Fruit fly (Drosophila melanogaster): ENCODE measurements around the gene yata.

yata gene

DNA sequence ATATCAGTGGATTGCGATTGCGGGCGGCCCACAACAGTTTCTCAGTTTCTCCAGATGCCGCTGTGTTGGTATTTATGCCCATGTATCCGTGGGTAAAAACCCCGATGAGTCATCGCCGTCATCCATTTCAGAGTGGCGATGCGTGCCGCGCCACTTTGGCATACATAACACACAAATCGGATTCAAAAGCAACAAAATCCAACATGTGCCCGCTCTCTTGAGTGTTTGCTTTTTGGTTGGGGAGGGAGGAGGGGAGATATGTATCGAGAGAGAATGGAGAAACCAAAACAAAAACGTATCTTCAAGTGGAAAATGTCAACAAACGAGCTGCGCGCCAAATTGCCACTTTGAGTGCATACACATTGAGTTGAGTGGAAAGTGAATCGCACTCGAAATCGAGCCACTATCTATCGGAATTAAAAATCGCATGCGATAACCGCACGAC lies 22.6 kb downstream of the yata start (continued):
- TF ChIP-seq CG18476 (GFP tag; optimal IDR thresholded peaks at IDR 0.05) (no peak), CG1233 (GFP tag; optimal IDR thresholded peaks at IDR 0.05) (no peak), CG12942 (GFP tag; optimal IDR thresholded peaks at IDR 0.05) (no peak), ems (GFP tag; optimal IDR thresholded peaks at IDR 0.05) (no peak), ssp (GFP tag; IDR thresholded peaks at IDR 0.05) (no peak), luna (GFP tag; optimal IDR thresholded peaks at IDR 0.05) (no peak), CG17802 (tag; optimal IDR thresholded peaks at IDR 0.05) (no peak), Sry-β (GFP tag; optimal IDR thresholded peaks at IDR 0.05) (no peak), nom (GFP tag; optimal IDR thresholded peaks at IDR 0.05) (no peak), NfI (GFP tag; optimal IDR thresholded peaks at IDR 0.05) (no peak), dysf (GFP tag; IDR thresholded peaks at IDR 0.05) (no peak), CG2202 (tag; optimal IDR thresholded peaks at IDR 0.05) (peak; percentile 13), h (optimal IDR thresholded peaks at IDR 0.05) (no peak), dimm (GFP tag; IDR thresholded peaks at IDR 0.05) (no peak), bbx (GFP tag; IDR thresholded peaks at IDR 0.05; ENCODE audit: partially characterized antibody) (peak; percentile 80), CG10274 (GFP tag; optimal IDR thresholded peaks at IDR 0.05) (no peak), eve (GFP tag; optimal IDR thresholded peaks at IDR 0.05) (no peak), da (GFP tag; optimal IDR thresholded peaks at IDR 0.05) (no peak), chm (GFP tag; IDR thresholded peaks at IDR 0.05) (peak; percentile 51; the same call in 1 of the 2 replicates), Gug (GFP tag; IDR thresholded peaks at IDR 0.05) (no peak), tna (GFP tag; IDR thresholded peaks at IDR 0.05; ENCODE audit: partially characterized antibody) (peak; percentile 62; the same call in 1 of the 2 replicates), gcm (GFP tag; optimal IDR thresholded peaks at IDR 0.05) (peak; percentile 55), zf30C (GFP tag; optimal IDR thresholded peaks at IDR 0.05) (no peak), CG17361 (GFP tag; IDR thresholded peaks at IDR 0.05) (no peak), Atf-2 (GFP tag; optimal IDR thresholded peaks at IDR 0.05) (no peak), ci (GFP tag; IDR thresholded peaks at IDR 0.05) (peak; percentile 61; the same call in 2 of the 3 replicates), Trl (optimal IDR thresholded peaks at IDR 0.05) (peak in 1 of 2 experiments; percentile 96), Trl (GFP tag; optimal IDR thresholded peaks at IDR 0.05) (no peak), wek (GFP tag; optimal IDR thresholded peaks at IDR 0.05) (peak; percentile 83), so (GFP tag; IDR thresholded peaks at IDR 0.05) (peak; percentile 51; the same call in 1 of the 3 replicates), CG1832 (GFP tag; optimal IDR thresholded peaks at IDR 0.05) (no peak), sima (GFP tag; optimal IDR thresholded peaks at IDR 0.05) (no peak), CG14710 (tag; optimal IDR thresholded peaks at IDR 0.05) (no peak), Nf-YC (tag; optimal IDR thresholded peaks at IDR 0.05) (peak; percentile 6), chif (GFP tag; optimal IDR thresholded peaks at IDR 0.05) (no peak), CG13287 (GFP tag; IDR thresholded peaks at IDR 0.05; ENCODE audit: partially characterized antibody) (peak; percentile 68), schlank (tag; optimal IDR thresholded peaks at IDR 0.05) (no peak), CG2120 (GFP tag; optimal IDR thresholded peaks at IDR 0.05) (no peak), CG31441 (GFP tag; IDR thresholded peaks at IDR 0.05) (no peak), cad (GFP tag; optimal IDR thresholded peaks at IDR 0.05) (no peak), tio (GFP tag; optimal IDR thresholded peaks at IDR 0.05) (no peak), E2f1 (GFP tag; IDR thresholded peaks at IDR 0.05) (peak; percentile 46; the same call in 1 of the 2 replicates), CG13894 (tag; optimal IDR thresholded peaks at IDR 0.05) (peak; percentile 69), CG18619 (GFP tag; optimal IDR thresholded peaks at IDR 0.05) (no peak), CG9609 (GFP tag; optimal IDR thresholded peaks at IDR 0.05) (no peak), CG8281 (tag; optimal IDR thresholded peaks at IDR 0.05) (no peak), CG7963 (GFP tag; IDR thresholded peaks at IDR 0.05; ENCODE audit: partially characterized antibody) (no peak), CG9797 (GFP tag; optimal IDR thresholded peaks at IDR 0.05) (no peak), stwl (tag; optimal IDR thresholded peaks at IDR 0.05) (no peak), HLH4C (GFP tag; IDR thresholded peaks at IDR 0.05; ENCODE audit: partially characterized antibody) (peak; percentile 33; the same call in 1 of the 3 replicates), Dll (GFP tag; IDR thresholded peaks at IDR 0.05; ENCODE audit: partially characterized antibody) (no peak)

Measured in whole organism, embryonic.